Fruit fly (Drosophila melanogaster) whole organism: Measurements from ENCODE around the gene CG42831.

ENCODE experiments used
- CG8478 ChIP-seq: fragments of >200 bp; optimal IDR thresholded peaks from 2 replicates; lab custom pipeline; 2018; ENCODE audit warnings: inconsistent platforms
- Dll ChIP-seq: fragments of >200 bp; optimal IDR thresholded peaks from 2 replicates; lab custom pipeline; 2017
- psq ChIP-seq: fragments of >200 bp; optimal IDR thresholded peaks from 2 replicates; lab custom pipeline; 2017

- TF ChIP-seq CG8478 (lab: Kevin White, UChicago) = no peak
- TF ChIP-seq Dll (lab: Kevin White, UChicago) = no peak
- no peak for TF ChIP-seq psq (lab: Kevin White, UChicago)
Observed at dm6 chr3L:10779291-10779690, 35.3 kb upstream of the CG42831 start.
